Fruit fly (Drosophila melanogaster): ENCODE measurements around the gene CG5039.
A peak's percentile ranks its signal among the peaks of the same experiment; 100 is the strongest.

The CG5039 gene

dm6 chr3R:25659857-25660417, 18.5 kb upstream of the CG5039 start:
- no peak for TF ChIP-seq noc (tag; optimal IDR thresholded peaks at IDR 0.05)

- no peak for TF ChIP-seq noc (tag; optimal IDR thresholded peaks at IDR 0.05)
Measured at dm6 chr3R:25660985-25661530, 17.4 kb upstream of the CG5039 start, which contains the start of gene Tnks. TSS of gene Tnks (minus strand) at chr3R:25661286.

- no peak for TF ChIP-seq noc (tag; optimal IDR thresholded peaks at IDR 0.05)
Measured at dm6 chr3R:25661531-25662193, 16.8 kb upstream of the CG5039 start, which contains the start of gene RASSF8. TSS of gene RASSF8 (plus strand) at chr3R:25661795.

- no peak for TF ChIP-seq noc (tag; optimal IDR thresholded peaks at IDR 0.05)
Measured at dm6 chr3R:25662358-25662757, 16.1 kb upstream of the CG5039 start.

dm6 chr3R:25665509-25665908, 13.0 kb upstream of the CG5039 start, which contains the start of gene Lgr3:
TSS of gene Lgr3 (plus strand) at chr3R:25665809.
- no peak for TF ChIP-seq noc (tag; optimal IDR thresholded peaks at IDR 0.05)

- peak; percentile 95 for TF ChIP-seq noc (tag; optimal IDR thresholded peaks at IDR 0.05)
Measured at dm6 chr3R:25680528-25680927, 2.0 kb downstream of the CG5039 start, which contains the start of the genes CG4743 and Idh3g. TSS of gene CG4743 (minus strand) at chr3R:25680550. TSS of gene Idh3g (plus strand) at chr3R:25680845.

- peak; percentile 73 for TF ChIP-seq noc (tag; optimal IDR thresholded peaks at IDR 0.05)
Measured at dm6 chr3R:25684859-25685258, 6.4 kb downstream of the CG5039 start, which contains the start of gene RpL27. TSS of gene RpL27 (minus strand) at chr3R:25685051.

- no peak for TF ChIP-seq noc (tag; optimal IDR thresholded peaks at IDR 0.05)
Measured at dm6 chr3R:25686698-25687420, 8.4 kb downstream of the CG5039 start, which contains the start of gene CLS. TSS of gene CLS (minus strand) at chr3R:25687370.

dm6 chr3R:25694167-25694689, 15.7 kb downstream of the CG5039 start:
- no peak for TF ChIP-seq noc (tag; optimal IDR thresholded peaks at IDR 0.05)

- TF ChIP-seq noc (tag; optimal IDR thresholded peaks at IDR 0.05) = peak; percentile 90
Measured at dm6 chr3R:25720024-25720574, 41.6 kb downstream of the CG5039 start.

- no peak for TF ChIP-seq noc (tag; optimal IDR thresholded peaks at IDR 0.05)
Measured at dm6 chr3R:25721030-25721429, 42.5 kb downstream of the CG5039 start.

- no peak for TF ChIP-seq noc (tag; optimal IDR thresholded peaks at IDR 0.05)
Measured at dm6 chr3R:25723795-25724194, 45.3 kb downstream of the CG5039 start.
